Worm (Caenorhabditis elegans): Measurements from ENCODE around the gene T19A5.3.

DNA sequence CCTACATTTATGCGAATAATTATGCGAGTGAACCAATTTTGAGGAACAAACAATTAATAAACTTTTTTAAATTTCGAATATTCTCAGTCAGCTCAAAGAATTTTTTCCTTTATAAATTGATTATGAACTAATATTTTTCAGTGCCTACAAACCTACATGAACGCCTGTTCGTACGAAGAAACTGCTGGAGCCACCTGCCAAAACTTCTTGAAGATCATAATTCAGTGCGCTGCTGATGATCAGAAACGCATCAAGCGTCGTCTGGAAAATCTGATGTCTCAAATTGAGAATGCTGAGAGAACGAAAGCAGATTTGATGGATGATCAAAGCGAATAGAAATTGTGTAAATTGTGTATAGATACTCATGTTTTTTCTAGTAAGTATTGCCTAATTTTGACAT lies 4.9 kb downstream of the T19A5.3 start:
- TF ChIP-seq ceh-13 (GFP tag; optimal IDR thresholded peaks at IDR 0.05) (no peak), hnd-1 (tag; optimal IDR thresholded peaks at IDR 0.05) (no peak), flt-1 (GFP tag; IDR thresholded peaks at IDR 0.05) (no peak), hmg-4 (GFP tag; optimal IDR thresholded peaks at IDR 0.05) (no peak), ceh-36 (tag; optimal IDR thresholded peaks at IDR 0.05) (no peak), pes-1 (GFP tag; IDR thresholded peaks at IDR 0.05) (no peak), ama-1 (optimal IDR thresholded peaks at IDR 0.05) (no peak), tra-4 (tag; optimal IDR thresholded peaks at IDR 0.05) (no peak), ets-7 (tag; optimal IDR thresholded peaks at IDR 0.05) (no peak), aly-1 (tag; optimal IDR thresholded peaks at IDR 0.05) (no peak), tbx-37 (GFP tag; conservative IDR thresholded peaks at IDR 0.05) (no peak)
